Fruit fly (Drosophila melanogaster) whole organism, embryonic: ENCODE results near the gene CG42693.

ENCODE experiments used
- CG10366 ChIP-seq: fragments of 200-800 bp; sonication (Bioruptor generic); IDR thresholded peaks from 2 replicates; pipeline ENCODE4 v1.3.6; 2022; ENCODE audit warnings: missing biosample characterization, missing genetic modification characterization
- CG10654 ChIP-seq: fragments of 200-800 bp; sonication (Bioruptor generic); optimal IDR thresholded peaks from 2 replicates; lab custom pipeline; 2016; ENCODE audit warnings: missing biosample characterization, missing genetic modification characterization
- CG15696 ChIP-seq: fragments of 200-800 bp; sonication (Bioruptor generic); optimal IDR thresholded peaks from 2 replicates; lab custom pipeline; 2019; ENCODE audit warnings: missing biosample characterization, mild to moderate bottlenecking, missing genetic modification characterization, moderate library complexity
- CG17912 ChIP-seq: fragments of 200-800 bp; sonication (Bioruptor generic); optimal IDR thresholded peaks from 2 replicates; lab custom pipeline; 2018; ENCODE audit warnings: missing biosample characterization, mild to moderate bottlenecking, missing genetic modification characterization
- CG2712 ChIP-seq: fragments of 200-800 bp; optimal IDR thresholded peaks from 3 replicates; lab custom pipeline; 2019; ENCODE audit warnings: missing biosample characterization, mild to moderate bottlenecking, missing genetic modification characterization, moderate library complexity
- CG30020 ChIP-seq: fragments of 200-800 bp; optimal IDR thresholded peaks from 2 replicates; lab custom pipeline; 2019; ENCODE audit warnings: missing biosample characterization, mild to moderate bottlenecking, missing genetic modification characterization, moderate library complexity
- CG4707 ChIP-seq: fragments of 200-800 bp; sonication (Bioruptor generic); optimal IDR thresholded peaks from 2 replicates; lab custom pipeline; 2018; ENCODE audit warnings: missing biosample characterization, mild to moderate bottlenecking, missing genetic modification characterization, moderate library complexity
- CG8359 ChIP-seq: fragments of 200-800 bp; sonication (Bioruptor generic); optimal IDR thresholded peaks from 2 replicates; lab custom pipeline; 2017; ENCODE audit warnings: missing biosample characterization, mild to moderate bottlenecking, missing genetic modification characterization, borderline replicate concordance
- CG8765 ChIP-seq: fragments of 200-800 bp; sonication (Bioruptor generic); IDR thresholded peaks from 2 replicates; pipeline ENCODE4 v1.3.6; 2022; ENCODE audit warnings: missing biosample characterization, missing genetic modification characterization
- D ChIP-seq, 2 experiments: fragments of 200-800 bp in 1 of 2; fragments of >200 bp in 1 of 2; sonication (Bioruptor generic) in 1 of 2; optimal IDR thresholded peaks; 2 replicates in 1 of 2; 3 replicates in 1 of 2; lab custom pipeline; 2017; ENCODE audit warnings: mild to moderate bottlenecking in 1 of 2, missing biosample characterization in 1 of 2, missing genetic modification characterization in 1 of 2, missing genetic modification reagents in 1 of 2
- D19A ChIP-seq: fragments of 200-800 bp; optimal IDR thresholded peaks from 3 replicates; lab custom pipeline; 2019; ENCODE audit warnings: missing biosample characterization, mild to moderate bottlenecking, missing genetic modification characterization, moderate library complexity
- Drgx ChIP-seq: fragments of 200-800 bp; sonication (Bioruptor generic); IDR thresholded peaks from 2 replicates; pipeline ENCODE4 v1.3.6; 2022; ENCODE audit warnings: missing biosample characterization, missing genetic modification characterization
- Ets65A ChIP-seq: fragments of 200-800 bp; sonication (Bioruptor generic); peaks from one replicate; lab custom pipeline; 2016; ENCODE audit warnings: missing biosample characterization, missing genetic modification characterization
- Gsc ChIP-seq: fragments of 200-800 bp; sonication (Bioruptor generic); IDR thresholded peaks from 2 replicates; pipeline ENCODE4 v1.3.6; 2022; ENCODE audit warnings: missing biosample characterization, missing genetic modification characterization
- Max ChIP-seq: fragments of 200-800 bp; sonication (Bioruptor generic); optimal IDR thresholded peaks from 2 replicates; lab custom pipeline; 2016; ENCODE audit warnings: missing biosample characterization, mild to moderate bottlenecking, missing genetic modification characterization
- Oaz ChIP-seq: fragments of 200-800 bp; sonication (Bioruptor generic); IDR thresholded peaks from 2 replicates; pipeline ENCODE4 v1.3.6; 2022; ENCODE audit warnings: missing biosample characterization, missing genetic modification characterization
- Ravus ChIP-seq: fragments of 200-800 bp; sonication (Bioruptor generic); IDR thresholded peaks from 2 replicates; pipeline ENCODE4 v1.3.6; 2022; ENCODE audit warnings: missing biosample characterization, missing genetic modification characterization
- al ChIP-seq: fragments of 200-800 bp; sonication (Bioruptor generic); IDR thresholded peaks from 2 replicates; pipeline ENCODE4 v1.3.6; 2022; ENCODE audit warnings: missing biosample characterization, missing genetic modification characterization
- bcd ChIP-seq: fragments of 200-800 bp; sonication (Bioruptor generic); optimal IDR thresholded peaks from 2 replicates; lab custom pipeline; 2017; ENCODE audit warnings: missing biosample characterization, mild to moderate bottlenecking, missing genetic modification characterization
- bsh ChIP-seq, 2 experiments: fragments of 200-800 bp; sonication (Bioruptor generic); optimal IDR thresholded peaks; 2 replicates each; lab custom pipeline; 2017 to 2018; ENCODE audit warnings: mild to moderate bottlenecking in 2 of 2, missing biosample characterization in 2 of 2, missing genetic modification characterization in 2 of 2, moderate library complexity in 1 of 2
- chinmo ChIP-seq: fragments of 200-800 bp; sonication (Bioruptor generic); IDR thresholded peaks from 4 replicates; pipeline ENCODE4 v1.3.6; 2022; ENCODE audit warnings: missing biosample characterization, missing genetic modification characterization; ENCODE audit not compliant: partially characterized antibody
- dpn ChIP-seq, 2 experiments: fragments of 200-800 bp; sonication (Bioruptor generic); optimal IDR thresholded peaks; 3 replicates each; lab custom pipeline; 2016; ENCODE audit warnings: missing biosample characterization in 2 of 2, missing genetic modification characterization in 2 of 2
- grau ChIP-seq: fragments of 200-800 bp; optimal IDR thresholded peaks from 3 replicates; lab custom pipeline; 2019; ENCODE audit warnings: missing biosample characterization, mild to moderate bottlenecking, missing genetic modification characterization, moderate library complexity
- ind ChIP-seq: fragments of 200-800 bp; sonication (Bioruptor generic); optimal IDR thresholded peaks from 3 replicates; lab custom pipeline; 2016; ENCODE audit warnings: missing biosample characterization, missing genetic modification characterization
- kni ChIP-seq: fragments of 200-800 bp; sonication (Bioruptor generic); optimal IDR thresholded peaks from 3 replicates; lab custom pipeline; 2017; ENCODE audit warnings: mild to moderate bottlenecking, missing biosample characterization, missing genetic modification reagents, missing genetic modification characterization
- nerfin-1 ChIP-seq: fragments of 200-800 bp; sonication (Bioruptor generic); optimal IDR thresholded peaks from 3 replicates; lab custom pipeline; 2019; ENCODE audit warnings: missing biosample characterization, mild to moderate bottlenecking, missing genetic modification characterization, moderate library complexity
- nom ChIP-seq: fragments of 200-800 bp; sonication (Bioruptor generic); optimal IDR thresholded peaks from 2 replicates; lab custom pipeline; 2017; ENCODE audit warnings: missing biosample characterization, missing genetic modification characterization, mild to moderate bottlenecking, moderate library complexity, missing genetic modification reagents
- pfk ChIP-seq: fragments of 200-800 bp; sonication (Bioruptor generic); optimal IDR thresholded peaks from 2 replicates; lab custom pipeline; 2018; ENCODE audit warnings: missing biosample characterization, mild to moderate bottlenecking, missing genetic modification characterization, moderate library complexity
- prd ChIP-seq, 3 experiments: fragments of >200 bp in 2 of 3; fragments of 200-800 bp in 1 of 3; sonication (Bioruptor generic) in 1 of 3; optimal IDR thresholded peaks in 2 of 3; IDR thresholded peaks in 1 of 3; 2 replicates in 2 of 3; 3 replicates in 1 of 3; pipeline versions ENCODE4 v1.3.6 to Lab custom; 2017 to 2022; ENCODE audit warnings: missing biosample characterization in 1 of 3, missing genetic modification characterization in 1 of 3
- pros ChIP-seq: fragments of 200-800 bp; sonication (Bioruptor generic); optimal IDR thresholded peaks from 3 replicates; lab custom pipeline; 2019; ENCODE audit warnings: missing biosample characterization, mild to moderate bottlenecking, missing genetic modification characterization, moderate library complexity
- row ChIP-seq: fragments of 200-800 bp; sonication (Bioruptor generic); IDR thresholded peaks from 3 replicates; pipeline ENCODE4 v1.3.6; 2022; ENCODE audit warnings: missing biosample characterization, missing genetic modification characterization
- run ChIP-seq: fragments of 200-800 bp; sonication (Bioruptor generic); optimal IDR thresholded peaks from 3 replicates; lab custom pipeline; 2018; ENCODE audit warnings: missing biosample characterization, mild to moderate bottlenecking, missing genetic modification characterization
- sc ChIP-seq, 3 experiments: fragments of >200 bp in 2 of 3; fragments of 200-800 bp in 1 of 3; sonication (Bioruptor generic) in 1 of 3; optimal IDR thresholded peaks; 2 replicates in 2 of 3; 3 replicates in 1 of 3; lab custom pipeline; 2017; ENCODE audit warnings: mild to moderate bottlenecking in 1 of 3, missing biosample characterization in 1 of 3, missing genetic modification characterization in 1 of 3, missing genetic modification reagents in 1 of 3
- scrt ChIP-seq: fragments of 200-800 bp; sonication (Bioruptor generic); optimal IDR thresholded peaks from 2 replicates; lab custom pipeline; 2018; ENCODE audit warnings: missing biosample characterization, mild to moderate bottlenecking, missing genetic modification characterization, moderate library complexity
- sens ChIP-seq: fragments of 200-800 bp; sonication (Bioruptor generic); peaks from one replicate; lab custom pipeline; 2016; ENCODE audit warnings: missing biosample characterization, missing genetic modification characterization
- tin ChIP-seq: fragments of 200-800 bp; sonication (Bioruptor generic); optimal IDR thresholded peaks from 3 replicates; lab custom pipeline; 2016; ENCODE audit warnings: missing biosample characterization, missing genetic modification characterization
- tll ChIP-seq, 2 experiments: fragments of 200-800 bp in 1 of 2; fragments of >200 bp in 1 of 2; sonication (Bioruptor generic) in 1 of 2; optimal IDR thresholded peaks; 2 replicates each; lab custom pipeline; 2017 to 2019; ENCODE audit warnings: missing biosample characterization in 2 of 2, missing genetic modification characterization in 2 of 2, mild to moderate bottlenecking in 1 of 2, moderate library complexity in 1 of 2
- z ChIP-seq: fragments of 200-800 bp; sonication (Bioruptor generic); IDR thresholded peaks from 3 replicates; pipeline ENCODE4 v1.3.6; 2022; ENCODE audit warnings: missing biosample characterization, missing genetic modification characterization
- zf30C ChIP-seq: fragments of 200-800 bp; sonication (Bioruptor generic); optimal IDR thresholded peaks from 3 replicates; lab custom pipeline; 2018; ENCODE audit warnings: missing biosample characterization, mild to moderate bottlenecking, missing genetic modification characterization
- zfh1 ChIP-seq: fragments of 200-800 bp; sonication (Bioruptor generic); IDR thresholded peaks from 3 replicates; pipeline ENCODE4 v1.3.6; 2022; ENCODE audit warnings: missing biosample characterization, missing genetic modification characterization

CG42693 gene

DNA sequence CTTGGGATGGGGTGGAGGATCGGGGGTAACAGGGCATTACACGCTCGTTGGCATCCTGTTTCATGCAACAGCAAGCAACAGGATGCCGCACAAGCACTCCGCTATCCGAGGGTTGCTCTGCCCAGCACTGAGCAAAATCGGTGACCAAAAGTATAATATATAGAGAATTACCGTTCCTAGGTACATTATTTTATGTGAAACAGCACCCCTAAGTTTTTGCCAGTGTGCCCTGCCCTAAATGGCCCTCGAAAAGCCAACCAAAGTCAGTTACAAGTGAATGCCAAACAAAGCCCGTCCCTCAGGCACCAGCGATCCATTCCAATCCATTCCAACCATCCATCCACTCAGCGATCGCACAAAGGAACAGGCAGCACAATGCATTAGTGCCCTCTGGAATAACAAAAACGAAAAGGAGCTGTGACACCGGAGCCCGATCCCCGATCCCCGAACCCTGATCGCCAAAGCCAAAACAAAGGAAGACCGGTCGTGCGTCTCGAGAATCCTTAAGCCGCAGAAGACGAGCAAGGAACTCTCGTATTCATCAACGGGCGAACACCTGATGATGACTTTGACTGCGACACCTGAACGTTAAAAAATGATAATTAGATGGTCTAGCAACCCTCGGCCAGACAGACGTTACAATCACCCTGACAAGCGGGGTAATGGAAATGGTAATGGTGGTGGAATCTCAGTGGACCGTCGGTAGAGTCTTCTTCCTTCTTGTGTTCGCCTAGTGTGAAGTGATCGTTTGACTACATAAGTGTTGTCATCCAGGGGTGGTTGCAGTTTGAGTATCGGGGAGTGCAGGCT lies 24.9 kb downstream of the CG42693 start:
- TF ChIP-seq al (GFP tag; lab: Robert Waterston, UW) (no peak), tin (no peak), grau (no peak), pfk (peak; percentile 74), Ravus (no peak), nerfin-1 (tag; lab: Kevin White, UChicago) (peak; percentile 5), CG8765 (GFP tag; lab: Robert Waterston, UW) (peak; percentile 44; the same call in 1 of the 2 replicates), tll (GFP tag; optimal IDR thresholded peaks at IDR 0.05; lab: Kevin White, UChicago) (peak in 1 of 2 experiments; percentile 78), run (no peak), Oaz (GFP tag; lab: Robert Waterston, UW) (no peak), CG15696 (tag; lab: Kevin White, UChicago) (peak; percentile 8), zfh1 (no peak), CG30020 (no peak), pros (GFP tag; lab: Kevin White, UChicago) (peak; percentile 84), sens (GFP tag; lab: Kevin White, UChicago) (peak; percentile 65), row (peak; percentile 58), CG2712 (peak; percentile 4), kni (GFP tag; lab: Kevin White, UChicago) (peak; percentile 16), CG10366 (GFP tag; lab: Robert Waterston, UW) (no peak), sc (optimal IDR thresholded peaks at IDR 0.05; lab: Kevin White, UChicago) (no peak), sc (GFP tag; optimal IDR thresholded peaks at IDR 0.05; lab: Kevin White, UChicago) (no peak), zf30C (GFP tag; lab: Kevin White, UChicago) (peak; percentile 88), CG4707 (GFP tag; lab: Kevin White, UChicago) (no peak), bcd (GFP tag; lab: Kevin White, UChicago) (no peak), CG17912 (GFP tag; lab: Kevin White, UChicago) (no peak), Gsc (no peak), dpn (GFP tag; optimal IDR thresholded peaks at IDR 0.05; lab: Kevin White, UChicago) (no peak), D (optimal IDR thresholded peaks at IDR 0.05; lab: Kevin White, UChicago) (peak; percentile 73), D (GFP tag; optimal IDR thresholded peaks at IDR 0.05; lab: Kevin White, UChicago) (no peak), scrt (GFP tag; lab: Kevin White, UChicago) (peak; percentile 41), D19A (peak; percentile 7), Ets65A (GFP tag; lab: Kevin White, UChicago) (peak; percentile 61), CG10654 (GFP tag; lab: Kevin White, UChicago) (no peak), prd (optimal IDR thresholded peaks at IDR 0.05; lab: Kevin White, UChicago) (no peak), prd (GFP tag; IDR thresholded peaks at IDR 0.05; lab: Robert Waterston, UW) (0 out of 3 replicates have a peak, but pooled peaks have one; percentile 22)

DNA sequence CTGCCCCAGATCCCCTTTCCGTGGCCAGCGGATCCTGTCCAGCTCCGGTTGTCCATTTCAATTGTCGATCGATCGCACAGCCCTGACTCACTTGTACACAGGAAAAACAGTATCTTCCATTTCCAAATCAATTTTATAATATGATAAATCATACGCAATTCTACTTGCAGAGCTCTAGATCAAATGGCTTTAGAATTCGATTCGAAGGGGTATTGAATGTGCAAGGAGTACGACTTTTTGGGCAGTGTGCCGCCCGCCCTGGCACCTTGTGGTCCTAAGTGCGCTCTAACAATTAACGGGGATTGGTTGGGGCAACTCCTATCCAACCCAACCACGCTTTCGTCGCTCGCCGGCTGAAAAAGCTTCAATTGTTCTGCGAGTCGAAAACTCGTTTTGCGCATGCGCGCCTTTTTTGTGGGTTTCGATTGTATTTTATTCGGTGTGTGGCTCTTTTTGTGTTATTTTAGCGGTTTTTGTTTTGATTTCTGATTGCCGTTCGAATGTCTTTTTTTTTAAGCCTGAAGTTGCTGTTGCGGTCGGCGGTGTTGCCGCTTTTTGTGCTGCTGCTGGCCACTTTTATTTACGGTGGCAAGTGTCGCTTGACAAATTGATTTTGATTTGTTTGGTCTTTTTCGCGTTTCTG lies 25.9 kb downstream of the CG42693 start:
- TF ChIP-seq z (GFP tag; lab: Robert Waterston, UW) (no peak), ind (GFP tag; lab: Kevin White, UChicago) (no peak), Max (no peak), sens (GFP tag; lab: Kevin White, UChicago) (peak; percentile 19), Drgx (GFP tag; lab: Robert Waterston, UW) (peak; percentile 91), bsh (GFP tag; optimal IDR thresholded peaks at IDR 0.05; lab: Kevin White, UChicago) (peak in 1 of 2 experiments; percentile 55), chinmo (GFP tag; lab: Robert Waterston, UW) (0 out of 4 replicates have a peak, but pooled peaks have one; percentile 26), CG8359 (GFP tag; lab: Kevin White, UChicago) (no peak), nom (peak; percentile 83)
